Fruit fly (Drosophila melanogaster) whole organism, larva: Measurements from ENCODE around the gene CG43680.

Experiments used
- noc ChIP-seq: fragments of 200-800 bp; sonication (Bioruptor generic); optimal IDR thresholded peaks from 3 replicates; lab custom pipeline; 2019; ENCODE audit warnings: missing biosample characterization, mild to moderate bottlenecking, missing genetic modification characterization, moderate library complexity

The CG43680 gene

DNA sequence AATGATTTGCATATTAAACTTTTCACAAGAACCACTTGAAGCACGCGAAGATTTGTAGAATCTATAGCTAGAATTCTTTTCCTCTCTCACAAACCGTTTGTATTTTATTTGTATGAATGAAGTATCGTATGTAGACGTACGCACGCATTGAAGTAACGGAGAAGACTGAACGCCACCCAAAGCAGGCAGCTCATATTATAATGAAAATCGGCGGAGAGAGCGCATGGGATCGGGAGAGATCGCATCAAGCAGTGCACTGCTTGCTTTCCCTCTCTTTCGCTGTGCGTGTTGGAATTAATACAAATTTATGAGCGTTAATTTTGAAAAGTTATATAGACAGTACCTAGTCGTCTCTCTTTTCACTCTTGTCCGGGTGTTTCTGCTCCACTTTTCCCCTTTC is 26.1 kb upstream of the CG43680 start:
- no peak for TF ChIP-seq noc

- no peak for TF ChIP-seq noc
Observed at dm6 chr3L:15078347-15078746, 25.2 kb upstream of the CG43680 start, which contains the start of gene Or71a. Or71a (minus strand) TSS chr3L:15078447.

DNA sequence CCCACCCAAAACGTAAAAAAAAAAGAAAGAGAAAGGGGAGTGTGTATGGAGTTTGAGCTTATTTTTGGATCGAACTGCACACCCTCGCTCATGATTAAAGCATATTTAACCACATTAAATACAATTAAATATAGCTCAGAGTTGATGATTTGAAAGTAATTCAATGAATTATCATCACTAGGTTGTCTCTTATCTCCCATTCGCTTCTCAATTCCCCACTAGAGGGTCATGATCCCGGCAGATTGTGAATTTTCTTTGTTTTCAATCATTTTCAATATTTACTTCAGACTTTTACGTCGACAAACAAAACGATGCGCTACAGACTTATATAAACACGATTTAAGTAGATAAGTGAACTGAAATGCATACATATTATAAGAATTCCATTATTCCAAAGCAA is 23.2 kb upstream of the CG43680 start:
- no peak for TF ChIP-seq noc

- no peak for TF ChIP-seq noc
Observed at dm6 chr3L:15073680-15074079, 20.5 kb upstream of the CG43680 start.

dm6 chr3L:15072149-15072548 is 19.0 kb upstream of the CG43680 start:
- no peak for TF ChIP-seq noc

DNA sequence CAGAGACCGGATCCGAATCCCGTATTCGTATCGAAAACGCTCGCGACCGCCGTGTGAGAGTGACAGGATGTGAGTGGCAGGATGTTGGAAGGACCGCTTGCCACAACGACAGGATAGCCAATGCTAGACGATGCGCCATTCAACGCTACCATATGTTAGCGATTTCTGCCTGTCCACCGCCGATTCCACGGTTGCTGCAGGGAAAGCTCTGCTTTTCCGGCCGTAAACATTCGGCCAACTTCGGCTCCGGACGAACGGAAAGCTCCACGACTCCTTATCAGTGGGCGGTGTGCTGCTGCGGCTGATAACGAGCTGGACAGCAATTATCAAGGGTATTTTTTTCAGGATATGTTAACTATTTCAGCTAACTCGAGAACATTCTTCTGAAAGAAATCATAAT is 11.7 kb upstream of the CG43680 start, which contains the start of gene Sytbeta:
Gene Sytbeta (minus strand): TSS at position 101 of the 400 bp plus-strand sequence.
- no peak for TF ChIP-seq noc

DNA sequence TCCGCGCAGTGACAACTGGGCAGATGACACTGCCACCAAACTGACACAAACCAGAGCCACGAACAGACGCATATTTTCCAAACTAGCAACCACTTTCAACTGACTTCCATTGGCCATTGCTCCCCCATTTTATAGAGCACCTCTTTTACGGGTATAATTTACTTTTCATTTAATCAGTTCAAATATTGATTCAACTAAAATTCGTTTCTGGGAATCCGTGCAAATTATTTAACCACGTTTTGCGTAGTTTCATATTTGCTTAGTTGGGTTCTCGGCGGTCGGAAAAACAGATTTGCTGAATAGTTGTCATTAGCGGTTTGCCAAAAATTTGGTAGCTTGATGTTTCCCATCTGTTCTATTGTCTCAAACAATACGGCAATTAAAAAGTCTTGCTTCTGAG is 8.5 kb upstream of the CG43680 start, which contains the start of gene CG13460:
Gene CG13460 (minus strand): TSS at position 101 of the 400 bp plus-strand sequence.
- TF ChIP-seq noc, result no peak

DNA sequence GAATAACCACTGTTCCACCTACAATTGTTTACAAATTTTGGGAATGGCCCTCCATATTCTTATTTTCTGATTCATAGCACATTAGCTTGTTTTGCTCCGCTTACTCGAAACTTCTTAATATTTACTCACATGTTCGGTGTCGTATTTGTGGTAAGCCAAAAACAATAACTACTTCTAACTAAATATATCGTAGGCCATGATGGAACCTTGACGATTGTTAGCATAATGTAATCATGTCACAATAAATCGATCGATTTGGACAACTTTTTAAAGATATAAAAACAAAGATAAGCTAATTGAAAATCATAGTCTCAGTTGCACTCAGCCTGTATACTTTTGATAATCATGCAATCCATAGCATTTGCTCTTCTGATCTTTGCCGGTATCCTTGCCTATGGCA is 1.3 kb upstream of the CG43680 start, which contains the start of gene EAChm:
Gene EAChm (plus strand): TSS at position 301 of the 400 bp plus-strand sequence.
- no peak for TF ChIP-seq noc

DNA sequence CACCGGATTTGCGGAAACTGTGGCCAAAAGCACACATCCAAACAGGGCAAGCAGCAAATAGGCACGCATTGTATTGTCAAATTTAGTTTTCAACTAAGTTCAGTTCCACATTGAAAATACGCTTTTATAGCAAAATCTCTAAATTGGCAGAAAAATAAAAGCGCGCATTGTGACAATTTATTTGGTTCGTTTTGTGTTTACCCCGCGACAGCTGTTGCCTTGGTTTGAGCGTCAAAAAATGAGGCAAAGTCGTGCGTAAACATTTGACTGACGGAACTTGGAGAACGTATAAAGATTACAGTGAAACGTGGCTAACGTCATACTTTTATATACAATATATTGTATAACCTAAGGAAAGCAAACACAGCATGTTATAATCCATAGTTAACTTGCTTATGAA is 884 bp upstream of the CG43680 start, which contains the start of gene CG18649:
Gene CG18649 (minus strand): TSS at position 101 of the 400 bp plus-strand sequence.
- TF ChIP-seq noc, result no peak

- no peak for TF ChIP-seq noc
Observed at dm6 chr3L:15052390-15052789, 761 bp downstream of the CG43680 start, which contains the start of gene CG13461. CG13461 (minus strand) TSS chr3L:15052490.

DNA sequence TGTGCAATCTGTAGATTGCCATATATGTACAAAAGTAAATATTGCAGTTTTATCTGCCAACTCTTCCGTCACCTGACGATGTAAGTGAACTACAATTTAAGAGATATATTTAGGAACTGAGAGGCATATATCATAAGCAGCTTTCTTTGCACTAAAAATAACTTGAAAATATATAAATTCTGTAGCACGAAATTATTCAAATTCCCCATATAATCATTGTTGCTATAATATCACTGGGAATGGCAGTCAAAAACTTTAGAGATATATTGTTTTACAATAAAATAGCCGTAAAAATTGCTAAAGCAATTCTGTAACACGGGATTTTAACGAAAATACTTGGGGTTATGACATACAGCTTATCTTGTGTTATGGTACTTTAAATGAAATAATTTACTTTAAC is 1.8 kb downstream of the CG43680 start, which contains the start of gene CG43679:
Gene CG43679 (minus strand): TSS at position 101 of the 400 bp plus-strand sequence.
- no peak for TF ChIP-seq noc

dm6 chr3L:15050706-15051105 is 2.4 kb downstream of the CG43680 start, which contains the start of gene CG12310:
CG12310 (minus strand) TSS chr3L:15050806.
- TF ChIP-seq noc, result no peak

- no peak for TF ChIP-seq noc
Observed at dm6 chr3L:15050109-15050508, 3.0 kb downstream of the CG43680 start, which contains the start of gene CG18581. CG18581 (minus strand) TSS chr3L:15050209.

dm6 chr3L:15049395-15049794 is 3.8 kb downstream of the CG43680 start, which contains the start of gene CG43678:
CG43678 (minus strand) TSS chr3L:15049495.
- TF ChIP-seq noc, result no peak

- TF ChIP-seq noc, result no peak
Observed at dm6 chr3L:15048091-15048490, 5.1 kb downstream of the CG43680 start.

dm6 chr3L:15047606-15048005 is 5.5 kb downstream of the CG43680 start:
- no peak for TF ChIP-seq noc

DNA sequence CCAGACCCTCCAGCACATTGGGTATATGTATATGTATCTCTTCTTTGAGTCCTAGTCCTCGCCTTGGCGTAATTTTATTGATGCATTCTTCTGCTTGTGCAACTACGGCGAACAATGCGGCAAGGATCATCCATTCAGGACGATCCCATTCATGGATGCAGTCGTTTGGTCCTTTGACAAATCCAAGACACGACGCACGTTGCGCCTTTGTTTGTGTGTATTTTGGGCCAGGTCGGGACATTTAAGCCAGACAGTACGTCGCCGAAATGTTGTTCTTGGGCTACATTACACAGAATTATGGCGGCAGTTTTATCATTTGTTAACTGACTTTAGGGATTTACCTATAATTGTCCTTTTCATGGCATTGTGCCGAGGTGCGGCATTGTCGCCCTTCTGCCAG is 8.0 kb downstream of the CG43680 start:
- no peak for TF ChIP-seq noc

- no peak for TF ChIP-seq noc
Observed at dm6 chr3L:15043874-15044336, 9.2 kb downstream of the CG43680 start, which contains the start of gene ind. ind (minus strand) TSS chr3L:15043924.
